Worm (Caenorhabditis elegans): Measurements from ENCODE around the gene snpn-1.

snpn-1 gene

DNA sequence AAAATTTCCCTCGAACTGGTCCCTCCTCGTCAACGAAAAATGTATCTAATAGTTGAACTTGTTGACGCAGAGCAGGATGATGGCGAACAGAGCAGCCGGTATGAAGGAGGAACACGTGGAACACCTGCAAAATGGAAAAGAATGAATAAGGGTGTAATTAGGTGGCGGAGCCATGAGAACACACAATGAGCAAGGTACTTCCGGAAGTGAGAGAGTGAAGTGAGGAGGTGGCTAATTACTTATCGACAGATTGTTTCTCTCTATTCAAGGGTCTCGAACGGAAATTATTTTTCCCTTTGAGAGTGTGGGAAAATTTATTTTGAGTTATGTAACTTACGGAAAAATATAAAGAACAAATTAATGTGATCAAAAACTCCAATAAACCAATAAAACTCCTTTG, 2.6 kb upstream of the snpn-1 start:
- TF ChIP-seq hmbx-1 (tag; optimal IDR thresholded peaks at IDR 0.05) (no peak), pes-1 (GFP tag; IDR thresholded peaks at IDR 0.05) (no peak), tbx-37 (GFP tag; conservative IDR thresholded peaks at IDR 0.05) (no peak), tra-4 (tag; optimal IDR thresholded peaks at IDR 0.05) (no peak), sea-1 (GFP tag; conservative IDR thresholded peaks at IDR 0.05) (no peak), scrt-1 (GFP tag; IDR thresholded peaks at IDR 0.05) (no peak), ceh-13 (GFP tag; optimal IDR thresholded peaks at IDR 0.05) (no peak), tbx-11 (GFP tag; IDR thresholded peaks at IDR 0.05) (no peak), hmg-4 (GFP tag; optimal IDR thresholded peaks at IDR 0.05) (no peak), ceh-36 (tag; optimal IDR thresholded peaks at IDR 0.05) (no peak), flt-1 (GFP tag; IDR thresholded peaks at IDR 0.05) (no peak), B0310.2 (tag; optimal IDR thresholded peaks at IDR 0.05) (no peak), aly-1 (tag; optimal IDR thresholded peaks at IDR 0.05) (no peak)

DNA sequence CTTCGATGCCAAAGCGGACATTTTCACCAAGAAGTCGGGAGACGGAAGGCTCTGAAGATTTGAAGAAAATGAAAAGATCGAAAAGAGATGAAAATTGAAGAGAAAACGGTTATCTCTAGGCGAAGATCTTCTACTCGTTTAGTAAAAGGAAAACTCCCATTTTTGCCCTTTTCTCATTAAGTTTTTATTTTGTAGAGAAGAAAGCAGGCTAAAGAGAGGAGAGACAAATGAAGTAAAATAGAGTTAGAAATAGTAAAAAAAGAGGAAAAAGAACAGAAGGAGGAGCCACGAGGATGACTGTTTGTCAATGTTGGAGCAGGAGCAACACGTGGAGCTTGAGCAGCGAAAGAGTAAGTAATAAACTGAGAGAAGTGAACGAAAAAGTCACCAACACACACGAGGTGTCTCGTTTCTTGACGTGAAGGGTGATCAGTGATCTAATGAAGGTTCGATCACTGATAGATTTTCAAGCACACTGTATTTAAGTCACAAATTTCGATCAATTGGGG, 2.0 kb downstream of the snpn-1 start, which contains the start of gene ivd-1:
ivd-1 (minus strand) TSS at position 51 of the 509 bp plus-strand sequence.
- TF ChIP-seq ama-1 (optimal IDR thresholded peaks at IDR 0.05) (no peak), tbx-37 (GFP tag; conservative IDR thresholded peaks at IDR 0.05) (no peak), tbx-11 (GFP tag; IDR thresholded peaks at IDR 0.05) (no peak), hmbx-1 (tag; optimal IDR thresholded peaks at IDR 0.05) (no peak), sea-1 (GFP tag; conservative IDR thresholded peaks at IDR 0.05) (no peak), flt-1 (GFP tag; IDR thresholded peaks at IDR 0.05) (no peak), B0310.2 (tag; optimal IDR thresholded peaks at IDR 0.05) (no peak), scrt-1 (GFP tag; IDR thresholded peaks at IDR 0.05) (no peak), F13C5.2 (tag; optimal IDR thresholded peaks at IDR 0.05) (no peak), hmg-4 (GFP tag; optimal IDR thresholded peaks at IDR 0.05) (no peak), ceh-13 (GFP tag; optimal IDR thresholded peaks at IDR 0.05) (no peak), aly-1 (tag; optimal IDR thresholded peaks at IDR 0.05) (no peak), ceh-36 (tag; optimal IDR thresholded peaks at IDR 0.05) (no peak), ets-7 (tag; optimal IDR thresholded peaks at IDR 0.05) (no peak)

DNA sequence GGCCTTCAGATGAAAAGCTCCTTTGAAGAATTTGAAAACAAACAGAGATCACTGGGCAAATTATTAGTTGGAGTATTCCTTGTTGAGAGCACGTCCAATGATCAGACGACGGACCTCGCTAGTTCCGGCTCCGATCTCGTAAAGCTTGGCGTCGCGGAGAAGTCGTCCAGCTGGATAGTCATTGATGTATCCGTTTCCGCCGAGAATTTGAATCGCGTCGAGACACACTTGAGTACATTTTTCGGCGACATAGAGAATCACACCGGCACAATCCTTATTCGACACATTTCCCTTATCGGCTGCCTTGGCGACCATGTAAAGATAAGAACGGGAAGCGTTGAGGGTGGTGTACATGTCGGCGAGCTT, 3.9 kb downstream of the snpn-1 start:
- TF ChIP-seq sea-1 (GFP tag; conservative IDR thresholded peaks at IDR 0.05) (no peak), ceh-36 (tag; optimal IDR thresholded peaks at IDR 0.05) (no peak), hnd-1 (tag; optimal IDR thresholded peaks at IDR 0.05) (no peak), hmbx-1 (tag; optimal IDR thresholded peaks at IDR 0.05) (no peak), aly-1 (tag; optimal IDR thresholded peaks at IDR 0.05) (no peak), flt-1 (GFP tag; IDR thresholded peaks at IDR 0.05) (no peak), scrt-1 (GFP tag; IDR thresholded peaks at IDR 0.05) (no peak), hmg-4 (GFP tag; optimal IDR thresholded peaks at IDR 0.05) (no peak)

DNA sequence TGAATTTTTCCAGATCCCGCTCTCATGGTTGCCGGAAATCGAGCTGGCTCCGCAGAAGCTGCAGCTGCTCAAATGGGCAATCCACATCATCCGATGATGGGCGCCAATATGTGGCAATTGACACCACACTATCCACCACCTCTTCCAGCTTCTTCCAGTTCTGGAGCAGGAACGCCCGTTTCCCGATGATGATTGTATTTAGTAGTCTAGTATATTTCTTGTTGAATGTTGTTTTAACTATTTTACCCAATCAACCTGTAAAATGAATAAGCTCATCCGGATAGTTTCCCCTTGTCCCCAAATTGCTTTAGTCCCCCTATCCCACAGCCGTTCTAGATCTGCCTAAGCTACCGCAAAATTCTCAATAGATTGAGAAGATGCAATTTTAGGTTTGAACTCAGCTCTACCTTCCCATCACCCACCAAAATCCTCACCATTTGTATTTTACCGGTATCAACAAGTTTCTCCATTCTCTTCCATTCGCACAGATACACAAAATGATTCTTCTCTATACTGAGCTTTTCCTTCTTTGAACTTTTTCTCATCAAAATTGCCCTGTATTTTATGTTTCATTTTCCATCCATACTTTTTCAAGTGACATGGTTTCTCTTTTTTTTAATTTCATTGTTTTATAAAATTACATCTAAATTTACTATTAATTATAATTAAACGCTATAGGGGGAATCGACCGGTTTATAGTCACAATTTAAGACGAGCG, 4.4 kb downstream of the snpn-1 start:
- TF ChIP-seq ets-7 (tag; optimal IDR thresholded peaks at IDR 0.05): no peak
- no peak for TF ChIP-seq tbx-11 (GFP tag; IDR thresholded peaks at IDR 0.05)
- no peak for TF ChIP-seq flt-1 (GFP tag; IDR thresholded peaks at IDR 0.05)
- TF ChIP-seq tra-4 (tag; optimal IDR thresholded peaks at IDR 0.05): no peak
- no peak for TF ChIP-seq aly-1 (tag; optimal IDR thresholded peaks at IDR 0.05)

DNA sequence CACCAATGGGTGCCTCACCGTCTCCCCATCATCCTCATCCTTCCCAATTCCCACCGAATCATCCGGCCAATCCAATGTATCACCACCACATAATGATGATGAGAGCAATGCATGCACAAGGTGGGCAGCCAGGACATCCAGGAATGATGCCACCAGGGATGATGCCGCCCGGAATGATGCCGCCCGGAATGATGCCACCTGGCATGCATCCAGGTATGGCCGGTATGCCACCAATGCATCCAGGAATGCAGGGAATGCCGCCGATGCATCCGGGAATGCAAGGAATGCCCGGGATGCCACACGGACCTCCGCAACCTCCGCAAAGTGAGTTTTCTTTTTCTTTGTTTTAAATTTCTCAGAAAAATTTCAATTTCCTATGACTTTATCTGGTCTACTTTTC, 5.1 kb downstream of the snpn-1 start:
- TF ChIP-seq ceh-13 (GFP tag; optimal IDR thresholded peaks at IDR 0.05) (no peak), hnd-1 (tag; optimal IDR thresholded peaks at IDR 0.05) (no peak), tbx-11 (GFP tag; IDR thresholded peaks at IDR 0.05) (no peak), aly-1 (tag; optimal IDR thresholded peaks at IDR 0.05) (peak; percentile 17)

DNA sequence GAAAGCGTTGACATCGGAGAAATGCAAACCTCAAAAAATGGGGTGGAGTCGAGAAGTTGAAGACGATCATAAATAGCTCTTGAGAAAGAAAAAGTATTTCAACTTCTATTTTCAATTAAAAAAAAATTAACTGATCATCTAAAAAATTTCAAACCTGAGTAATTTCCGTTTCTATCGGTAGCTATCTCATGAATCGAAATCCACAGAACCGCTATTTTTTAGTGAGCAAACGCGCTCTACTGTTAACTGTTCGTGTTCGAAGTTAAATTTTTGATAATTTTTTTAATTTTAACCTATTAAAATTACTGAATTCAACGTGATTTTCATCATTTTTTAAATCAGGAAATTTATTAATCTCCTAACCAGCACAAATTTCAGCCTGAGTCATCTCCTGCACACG, 7.0 kb downstream of the snpn-1 start:
- TF ChIP-seq hmbx-1 (tag; optimal IDR thresholded peaks at IDR 0.05) (no peak), aly-1 (tag; optimal IDR thresholded peaks at IDR 0.05) (no peak), pes-1 (GFP tag; IDR thresholded peaks at IDR 0.05) (no peak), scrt-1 (GFP tag; IDR thresholded peaks at IDR 0.05) (no peak), tbx-11 (GFP tag; IDR thresholded peaks at IDR 0.05) (no peak), flt-1 (GFP tag; IDR thresholded peaks at IDR 0.05) (no peak), ceh-36 (tag; optimal IDR thresholded peaks at IDR 0.05) (no peak), hmg-4 (GFP tag; optimal IDR thresholded peaks at IDR 0.05) (no peak), ceh-13 (GFP tag; optimal IDR thresholded peaks at IDR 0.05) (no peak), sea-1 (GFP tag; conservative IDR thresholded peaks at IDR 0.05) (no peak), tra-4 (tag; optimal IDR thresholded peaks at IDR 0.05) (no peak), B0310.2 (tag; optimal IDR thresholded peaks at IDR 0.05) (no peak)

DNA sequence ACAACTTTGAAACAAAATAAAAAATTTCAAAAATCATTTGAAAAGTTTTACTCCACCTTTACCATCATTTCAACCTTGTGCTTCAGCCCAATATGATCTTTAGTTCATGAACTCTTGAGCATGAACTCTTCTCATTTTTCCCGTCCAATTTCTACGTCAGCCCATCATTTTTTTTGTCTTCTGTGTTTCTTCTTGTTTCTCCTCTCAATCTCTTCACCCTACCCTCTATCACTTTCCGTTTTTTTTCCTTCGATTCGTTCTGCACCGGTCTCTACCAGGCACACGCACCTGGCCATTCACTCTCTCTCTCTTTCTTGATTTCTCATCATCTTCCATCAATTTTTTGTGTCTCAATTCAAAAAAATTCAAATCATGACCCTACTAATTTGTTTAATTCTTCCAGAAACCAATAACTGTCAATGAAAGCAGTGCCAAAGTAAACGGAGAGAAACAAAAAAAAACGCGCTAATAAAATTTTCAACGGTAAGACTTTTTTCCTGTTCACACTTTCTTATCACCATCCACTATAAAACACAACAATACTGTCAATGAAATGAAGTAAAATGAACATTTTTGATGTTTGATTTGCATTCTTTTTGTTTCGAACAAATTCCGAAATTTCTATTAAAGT, 7.8 kb downstream of the snpn-1 start, which contains the start of gene pygo-1:
pygo-1 (plus strand) TSS at position 404 of the 631 bp plus-strand sequence.
- no peak for TF ChIP-seq sea-1 (GFP tag; conservative IDR thresholded peaks at IDR 0.05)
- no peak for TF ChIP-seq hmg-4 (GFP tag; optimal IDR thresholded peaks at IDR 0.05)
- no peak for TF ChIP-seq B0310.2 (tag; optimal IDR thresholded peaks at IDR 0.05)

DNA sequence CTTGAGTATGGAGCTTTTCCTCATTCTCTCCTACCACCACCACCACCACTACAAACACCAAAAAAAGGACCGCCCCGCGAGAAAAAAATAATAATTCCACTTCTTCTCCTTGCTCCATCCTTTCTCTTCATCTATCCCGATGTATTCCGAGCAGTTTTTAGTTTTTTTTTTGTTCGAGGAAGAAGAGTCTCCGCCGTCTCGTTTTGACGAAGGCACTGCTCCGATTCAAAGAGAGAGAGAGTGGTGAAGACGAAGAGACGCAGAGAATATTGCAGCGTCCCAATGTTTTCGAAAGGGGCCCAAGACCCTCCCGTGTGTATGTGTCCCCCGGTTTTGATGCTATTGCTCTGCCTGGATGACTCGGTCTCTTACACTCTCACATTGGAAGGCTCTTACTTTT, 9.7 kb downstream of the snpn-1 start:
- peak; percentile 12 for TF ChIP-seq hmg-4 (GFP tag; optimal IDR thresholded peaks at IDR 0.05)
- no peak for TF ChIP-seq flt-1 (GFP tag; IDR thresholded peaks at IDR 0.05)
- TF ChIP-seq aly-1 (tag; optimal IDR thresholded peaks at IDR 0.05): peak; percentile 42
- no peak for TF ChIP-seq scrt-1 (GFP tag; IDR thresholded peaks at IDR 0.05)
- no peak for TF ChIP-seq ama-1 (optimal IDR thresholded peaks at IDR 0.05)
- no peak for TF ChIP-seq hnd-1 (tag; optimal IDR thresholded peaks at IDR 0.05)
